In genomic region chr2L:13665025-13665881, dm6 we compare ENCODE assay signal across 2 fruit fly cellular contexts.
TF ChIP-seq lines count a peak whose summit lies in the region.

Gene CG18507 (plus strand): TSS chr2L:13665525.

TF ChIP-seq in whole organism, embryonic, 481 proteins besides CTCF, POLR2A, EP300 and RAD21 (continued from another document and continues in another):
- TF ChIP-seq sd (tag; optimal IDR thresholded peaks at IDR 0.05; lab: Kevin White, UChicago): no peak
- peak; percentile 29 to 36 for TF ChIP-seq Trl (optimal IDR thresholded peaks at IDR 0.05; lab: Kevin White, UChicago)
- TF ChIP-seq Trl (GFP tag; optimal IDR thresholded peaks at IDR 0.05; lab: Kevin White, UChicago): no peak
- TF ChIP-seq eve (GFP tag; optimal IDR thresholded peaks at IDR 0.05; lab: Kevin White, UChicago): no peak
- TF ChIP-seq emc (GFP tag; optimal IDR thresholded peaks at IDR 0.05; lab: Kevin White, UChicago): no peak
- TF ChIP-seq Ets65A (GFP tag; lab: Kevin White, UChicago): no peak
- no peak for TF ChIP-seq CG16779 (GFP tag; IDR thresholded peaks at IDR 0.05; lab: Robert Waterston, UW)
- TF ChIP-seq CG10431 (GFP tag; optimal IDR thresholded peaks at IDR 0.05; lab: Kevin White, UChicago): no peak
- TF ChIP-seq sr (GFP tag; IDR thresholded peaks at IDR 0.05; lab: Robert Waterston, UW): peak; percentile 41; the same call in 1 of the 3 replicates
- TF ChIP-seq CG10462 (GFP tag; optimal IDR thresholded peaks at IDR 0.05; lab: Kevin White, UChicago): no peak
- no peak for TF ChIP-seq dati (GFP tag; IDR thresholded peaks at IDR 0.05; lab: Robert Waterston, UW)
- TF ChIP-seq da (GFP tag; optimal IDR thresholded peaks at IDR 0.05; lab: Kevin White, UChicago): no peak
- no peak for TF ChIP-seq CG7928 (GFP tag; optimal IDR thresholded peaks at IDR 0.05; lab: Kevin White, UChicago)
- TF ChIP-seq CG3847 (GFP tag; IDR thresholded peaks at IDR 0.05; lab: Robert Waterston, UW): no peak
- no peak for TF ChIP-seq zen (tag; optimal IDR thresholded peaks at IDR 0.05; lab: Kevin White, UChicago)
- TF ChIP-seq Hr78 (GFP tag; optimal IDR thresholded peaks at IDR 0.05; lab: Kevin White, UChicago): no peak
- TF ChIP-seq B-H2 (GFP tag; optimal IDR thresholded peaks at IDR 0.05; lab: Kevin White, UChicago): no peak
- TF ChIP-seq en (GFP tag; optimal IDR thresholded peaks at IDR 0.05; lab: Kevin White, UChicago): no peak
- no peak for TF ChIP-seq CG2116 (GFP tag; optimal IDR thresholded peaks at IDR 0.05; lab: Kevin White, UChicago)
- TF ChIP-seq Dad (GFP tag; optimal IDR thresholded peaks at IDR 0.05; lab: Kevin White, UChicago): no peak
- TF ChIP-seq psq (GFP tag; optimal IDR thresholded peaks at IDR 0.05; lab: Kevin White, UChicago): no peak
- no peak for TF ChIP-seq CG12744 (GFP tag; optimal IDR thresholded peaks at IDR 0.05; lab: Kevin White, UChicago)
- TF ChIP-seq otp (GFP tag; IDR thresholded peaks at IDR 0.05; lab: Robert Waterston, UW): 0 out of 3 replicates have a peak, but pooled peaks have one; percentile 11
- peak; percentile 50; the same call in 1 of the 2 replicates for TF ChIP-seq CG32532 (GFP tag; IDR thresholded peaks at IDR 0.05; lab: Robert Waterston, UW)
- no peak for TF ChIP-seq CG1233 (GFP tag; optimal IDR thresholded peaks at IDR 0.05; lab: Kevin White, UChicago)
- no peak for TF ChIP-seq her (GFP tag; optimal IDR thresholded peaks at IDR 0.05; lab: Kevin White, UChicago)
- no peak for TF ChIP-seq CG7786 (GFP tag; optimal IDR thresholded peaks at IDR 0.05; lab: Kevin White, UChicago)
- TF ChIP-seq CG17186 (GFP tag; optimal IDR thresholded peaks at IDR 0.05; lab: Kevin White, UChicago): no peak
- TF ChIP-seq CG9817 (tag; optimal IDR thresholded peaks at IDR 0.05; lab: Kevin White, UChicago): no peak
- no peak for TF ChIP-seq CG11085 (GFP tag; IDR thresholded peaks at IDR 0.05; lab: Robert Waterston, UW)
- TF ChIP-seq CG15696 (tag; optimal IDR thresholded peaks at IDR 0.05; lab: Kevin White, UChicago): no peak
- TF ChIP-seq pum (GFP tag; optimal IDR thresholded peaks at IDR 0.05; lab: Kevin White, UChicago): no peak
- TF ChIP-seq CG43689 (GFP tag; IDR thresholded peaks at IDR 0.05; lab: Robert Waterston, UW): no peak
- no peak for TF ChIP-seq zfh1 (GFP tag; IDR thresholded peaks at IDR 0.05; lab: Robert Waterston, UW)
- TF ChIP-seq chn (GFP tag; optimal IDR thresholded peaks at IDR 0.05; lab: Kevin White, UChicago): no peak
- TF ChIP-seq CG6683 (GFP tag; optimal IDR thresholded peaks at IDR 0.05; lab: Kevin White, UChicago): no peak
- no peak for TF ChIP-seq CG8290 (GFP tag; optimal IDR thresholded peaks at IDR 0.05; lab: Kevin White, UChicago)
- no peak for TF ChIP-seq CG8290 (tag; optimal IDR thresholded peaks at IDR 0.05; lab: Kevin White, UChicago)
- no peak for TF ChIP-seq CG1602 (GFP tag; optimal IDR thresholded peaks at IDR 0.05; lab: Kevin White, UChicago)
- TF ChIP-seq CG12219 (GFP tag; optimal IDR thresholded peaks at IDR 0.05; lab: Kevin White, UChicago): no peak
- no peak for TF ChIP-seq CG2889 (GFP tag; IDR thresholded peaks at IDR 0.05; lab: Robert Waterston, UW)
- no peak for TF ChIP-seq grn (GFP tag; optimal IDR thresholded peaks at IDR 0.05; lab: Kevin White, UChicago)
- no peak for TF ChIP-seq Gug (GFP tag; IDR thresholded peaks at IDR 0.05; lab: Robert Waterston, UW)
- TF ChIP-seq HLH54F (GFP tag; optimal IDR thresholded peaks at IDR 0.05; lab: Kevin White, UChicago): no peak
- TF ChIP-seq az2 (GFP tag; optimal IDR thresholded peaks at IDR 0.05; lab: Kevin White, UChicago): no peak
- no peak for TF ChIP-seq Chrac-16 (GFP tag; optimal IDR thresholded peaks at IDR 0.05; lab: Kevin White, UChicago)
- no peak for TF ChIP-seq kah (GFP tag; optimal IDR thresholded peaks at IDR 0.05; lab: Kevin White, UChicago)
- TF ChIP-seq toy (GFP tag; IDR thresholded peaks at IDR 0.05; lab: Robert Waterston, UW): no peak
- no peak for TF ChIP-seq abd-A (tag; optimal IDR thresholded peaks at IDR 0.05; lab: Kevin White, UChicago)
- no peak for TF ChIP-seq CG12104 (GFP tag; optimal IDR thresholded peaks at IDR 0.05; lab: Kevin White, UChicago)
- TF ChIP-seq CG7372 (GFP tag; IDR thresholded peaks at IDR 0.05; lab: Robert Waterston, UW): no peak
- no peak for TF ChIP-seq ab (GFP tag; optimal IDR thresholded peaks at IDR 0.05; lab: Kevin White, UChicago)
- TF ChIP-seq CG12942 (GFP tag; optimal IDR thresholded peaks at IDR 0.05; lab: Kevin White, UChicago): no peak
- no peak for TF ChIP-seq CG15011 (GFP tag; optimal IDR thresholded peaks at IDR 0.05; lab: Kevin White, UChicago)
- TF ChIP-seq MTF-1 (GFP tag; optimal IDR thresholded peaks at IDR 0.05; lab: Kevin White, UChicago; ENCODE audit: borderline replicate concordance): no peak
- TF ChIP-seq sob (GFP tag; IDR thresholded peaks at IDR 0.05; lab: Robert Waterston, UW): peak; percentile 25; the same call in 1 of the 2 replicates
- no peak for TF ChIP-seq CG12299 (tag; optimal IDR thresholded peaks at IDR 0.05; lab: Kevin White, UChicago)
- TF ChIP-seq odd (GFP tag; optimal IDR thresholded peaks at IDR 0.05; lab: Kevin White, UChicago): no peak
- TF ChIP-seq Nf-YA (GFP tag; IDR thresholded peaks at IDR 0.05; lab: Robert Waterston, UW): no peak
- no peak for TF ChIP-seq CG11560 (tag; IDR thresholded peaks at IDR 0.05; lab: Robert Waterston, UW)
- no peak for TF ChIP-seq fd64A (GFP tag; optimal IDR thresholded peaks at IDR 0.05; lab: Kevin White, UChicago)
- no peak for TF ChIP-seq Ptx1 (GFP tag; IDR thresholded peaks at IDR 0.05; lab: Robert Waterston, UW)
- no peak for TF ChIP-seq Ssrp (tag; optimal IDR thresholded peaks at IDR 0.05; lab: Kevin White, UChicago)
- TF ChIP-seq CG14014 (GFP tag; IDR thresholded peaks at IDR 0.05; lab: Robert Waterston, UW): no peak
- no peak for TF ChIP-seq CG7963 (GFP tag; IDR thresholded peaks at IDR 0.05; lab: Robert Waterston, UW; ENCODE audit: partially characterized antibody)
- TF ChIP-seq CG3065 (GFP tag; optimal IDR thresholded peaks at IDR 0.05; lab: Kevin White, UChicago): no peak
- TF ChIP-seq CG17361 (GFP tag; IDR thresholded peaks at IDR 0.05; lab: Robert Waterston, UW): peak; percentile 55; the same call in 2 of the 3 replicates
- no peak for TF ChIP-seq stwl (tag; optimal IDR thresholded peaks at IDR 0.05; lab: Kevin White, UChicago)
- TF ChIP-seq C15 (GFP tag; IDR thresholded peaks at IDR 0.05; lab: Robert Waterston, UW): no peak
- TF ChIP-seq CG31441 (GFP tag; IDR thresholded peaks at IDR 0.05; lab: Robert Waterston, UW): 0 out of 2 replicates have a peak, but pooled peaks have one; percentile 15

TF ChIP-seq in whole organism, prepupa, 60 proteins besides CTCF, POLR2A, EP300 and RAD21 (continued from another document):
- TF ChIP-seq Lpt (GFP tag; optimal IDR thresholded peaks at IDR 0.05; lab: Kevin White, UChicago) (peak; percentile 39), CG6163 (GFP tag; IDR thresholded peaks at IDR 0.05; lab: Robert Waterston, UW) (peak; percentile 92), fkh (GFP tag; optimal IDR thresholded peaks at IDR 0.05; lab: Kevin White, UChicago) (peak; percentile 15), CG32006 (GFP tag; optimal IDR thresholded peaks at IDR 0.05; lab: Kevin White, UChicago) (peak; percentile 34), CG34406 (GFP tag; optimal IDR thresholded peaks at IDR 0.05; lab: Kevin White, UChicago) (peak; percentile 22), Ets21C (GFP tag; optimal IDR thresholded peaks at IDR 0.05; lab: Kevin White, UChicago) (no peak), salr (GFP tag; optimal IDR thresholded peaks at IDR 0.05; lab: Kevin White, UChicago) (peak; percentile 13 to 38), dsx (GFP tag; optimal IDR thresholded peaks at IDR 0.05; lab: Kevin White, UChicago; ENCODE audit: poor library complexity, severe bottlenecking) (peak; percentile 59), topi (GFP tag; optimal IDR thresholded peaks at IDR 0.05; lab: Kevin White, UChicago) (no peak), Eip75B (GFP tag; optimal IDR thresholded peaks at IDR 0.05; lab: Kevin White, UChicago) (no peak), Eip78C (GFP tag; lab: Kevin White, UChicago) (peak; percentile 58), CG7368 (GFP tag; optimal IDR thresholded peaks at IDR 0.05; lab: Kevin White, UChicago) (no peak), acj6 (GFP tag; optimal IDR thresholded peaks at IDR 0.05; lab: Kevin White, UChicago) (peak; percentile 32), CG11762 (GFP tag; optimal IDR thresholded peaks at IDR 0.05; lab: Kevin White, UChicago; ENCODE audit: insufficient read depth) (no peak), net (GFP tag; optimal IDR thresholded peaks at IDR 0.05; lab: Kevin White, UChicago) (peak; percentile 48), Sox15 (GFP tag; optimal IDR thresholded peaks at IDR 0.05; lab: Kevin White, UChicago) (no peak), CG11902 (GFP tag; optimal IDR thresholded peaks at IDR 0.05; lab: Kevin White, UChicago) (peak; percentile 9), CG6792 (GFP tag; optimal IDR thresholded peaks at IDR 0.05; lab: Kevin White, UChicago) (no peak), achi (GFP tag; optimal IDR thresholded peaks at IDR 0.05; lab: Kevin White, UChicago) (no peak), vri (GFP tag; optimal IDR thresholded peaks at IDR 0.05; lab: Kevin White, UChicago) (peak; percentile 31), esn (GFP tag; optimal IDR thresholded peaks at IDR 0.05; lab: Kevin White, UChicago) (peak; percentile 48), CG4318 (GFP tag; optimal IDR thresholded peaks at IDR 0.05; lab: Kevin White, UChicago) (no peak), pdm3 (GFP tag; optimal IDR thresholded peaks at IDR 0.05; lab: Kevin White, UChicago) (no peak), lz (GFP tag; optimal IDR thresholded peaks at IDR 0.05; lab: Kevin White, UChicago) (no peak), fd85E (GFP tag; optimal IDR thresholded peaks at IDR 0.05; lab: Kevin White, UChicago) (no peak), cyc (GFP tag; optimal IDR thresholded peaks at IDR 0.05; lab: Kevin White, UChicago) (no peak), OdsH (GFP tag; optimal IDR thresholded peaks at IDR 0.05; lab: Kevin White, UChicago) (peak; percentile 24), svp (GFP tag; lab: Kevin White, UChicago) (peak; percentile 75), Sox102F (GFP tag; optimal IDR thresholded peaks at IDR 0.05; lab: Kevin White, UChicago) (no peak), CG31627 (GFP tag; optimal IDR thresholded peaks at IDR 0.05; lab: Kevin White, UChicago) (peak; percentile 5), CG9139 (GFP tag; optimal IDR thresholded peaks at IDR 0.05; lab: Kevin White, UChicago) (peak; percentile 78), fd59A (GFP tag; optimal IDR thresholded peaks at IDR 0.05; lab: Kevin White, UChicago) (no peak), CG11294 (GFP tag; IDR thresholded peaks at IDR 0.05; lab: Robert Waterston, UW) (no peak), Gug (GFP tag; IDR thresholded peaks at IDR 0.05; lab: Robert Waterston, UW) (no peak), dac (GFP tag; optimal IDR thresholded peaks at IDR 0.05; lab: Kevin White, UChicago) (no peak), Hr38 (GFP tag; optimal IDR thresholded peaks at IDR 0.05; lab: Kevin White, UChicago) (no peak), Met (GFP tag; optimal IDR thresholded peaks at IDR 0.05; lab: Kevin White, UChicago) (peak; percentile 48)
